Worm (Caenorhabditis elegans): Measurements from ENCODE around the gene xbx-3.

- TF ChIP-seq lin-13 (tag; optimal IDR thresholded peaks at IDR 0.05) (no peak), blmp-1 (tag; optimal IDR thresholded peaks at IDR 0.05) (no peak), snpc-4 (tag; optimal IDR thresholded peaks at IDR 0.05) (no peak), elt-3 (tag; optimal IDR thresholded peaks at IDR 0.05) (no peak)
These were observed 36.5 kb upstream of the xbx-3 start, which contains the start of gene C05B5.17 for ce11 chrIII:9999235-9999634.

All from whole organism, mixed stage, embryonic.